Worm (Caenorhabditis elegans) whole organism, L1 larva: ENCODE results near the gene T19C9.10.

Experiments used
- ceh-82 ChIP-seq, 3 experiments: fragments of 150-350 bp in 1 of 3; sonication (generic microtip) in 2 of 3; optimal IDR thresholded peaks; 2 replicates each; lab custom pipeline; 2014 to 2017; ENCODE audit warnings: missing biosample characterization in 3 of 3, missing genetic modification characterization in 3 of 3
- egl-27 ChIP-seq, 2 experiments: fragments of 150-350 bp in 1 of 2; sonication (generic microtip); optimal IDR thresholded peaks; 3 replicates each; lab custom pipeline; 2017 to 2018; ENCODE audit warnings: missing biosample characterization in 2 of 2, missing genetic modification characterization in 2 of 2, missing genetic modification reagents in 2 of 2
- elt-3 ChIP-seq, 6 experiments: fragments of 150-350 bp in 1 of 6; sonication (generic microtip); optimal IDR thresholded peaks; 2 replicates each; lab custom pipeline; 2017 to 2018; ENCODE audit warnings: missing biosample characterization in 6 of 6, missing genetic modification characterization in 6 of 6, inconsistent platforms in 1 of 6
- ets-5 ChIP-seq: fragments of 200-800 bp; sonication (Bioruptor generic); IDR thresholded peaks from 2 replicates; pipeline ENCODE4 v1.3.6; 2022; ENCODE audit warnings: missing genetic modification characterization, missing compliant biosample characterization
- fkh-10 ChIP-seq: sonication (generic microtip); optimal IDR thresholded peaks from 2 replicates; lab custom pipeline; 2017; ENCODE audit warnings: missing biosample characterization, missing genetic modification reagents, missing genetic modification characterization
- hlh-17 ChIP-seq: fragments of 200-800 bp; sonication (Bioruptor generic); optimal IDR thresholded peaks from 2 replicates; lab custom pipeline; 2018; ENCODE audit warnings: missing genetic modification characterization, mild to moderate bottlenecking, missing compliant biosample characterization, moderate library complexity, borderline replicate concordance
- nhr-76 ChIP-seq: sonication (generic microtip); optimal IDR thresholded peaks from 2 replicates; lab custom pipeline; 2017; ENCODE audit warnings: missing biosample characterization, missing genetic modification characterization
- pqm-1 ChIP-seq: sonication (generic microtip); optimal IDR thresholded peaks from 3 replicates; lab custom pipeline; 2017; ENCODE audit warnings: missing biosample characterization, missing genetic modification characterization
- snpc-4 ChIP-seq: fragments of 150-350 bp; optimal IDR thresholded peaks from 2 replicates; lab custom pipeline; 2014; ENCODE audit warnings: missing biosample characterization, missing genetic modification characterization
- vab-15 ChIP-seq: sonication (generic microtip); optimal IDR thresholded peaks from 2 replicates; lab custom pipeline; 2017; ENCODE audit warnings: missing genotype, mild to moderate bottlenecking, missing genetic modification characterization, missing compliant biosample characterization

DNA sequence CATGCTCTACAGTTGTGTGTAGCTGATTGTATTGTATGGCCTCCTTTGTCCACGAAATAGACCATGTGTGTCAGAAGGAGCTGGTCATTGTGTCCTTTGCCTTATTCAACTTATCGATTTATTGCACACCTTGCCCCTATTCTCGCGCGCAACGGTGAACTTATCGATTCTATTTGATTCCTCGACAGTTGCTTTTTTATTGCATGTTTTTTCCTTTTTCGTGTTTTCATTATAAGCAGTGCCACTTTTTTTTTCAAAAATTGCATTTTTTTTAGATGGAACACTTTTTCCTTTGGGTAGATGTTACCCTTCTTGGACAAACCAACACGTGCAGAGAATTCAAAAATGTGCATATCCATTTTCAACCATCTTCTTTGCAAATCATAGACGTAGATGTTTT lies 36.9 kb downstream of the T19C9.10 start, which contains the start of gene K10G4.10:
- TF ChIP-seq snpc-4 (tag; lab: Kevin White, UChicago), result no peak
- no peak for TF ChIP-seq ceh-82 (tag; optimal IDR thresholded peaks at IDR 0.05; lab: Kevin White, UChicago)
- TF ChIP-seq elt-3 (tag; optimal IDR thresholded peaks at IDR 0.05; lab: Kevin White, UChicago), result no peak
- TF ChIP-seq ets-5, result no peak
- TF ChIP-seq pqm-1 (tag; lab: Kevin White, UChicago), result no peak
- TF ChIP-seq egl-27 (tag; optimal IDR thresholded peaks at IDR 0.05; lab: Kevin White, UChicago), result no peak
- TF ChIP-seq fkh-10 (GFP tag; lab: Kevin White, UChicago), result no peak
- TF ChIP-seq vab-15 (tag; lab: Kevin White, UChicago), result no peak
- no peak for TF ChIP-seq nhr-76 (tag; lab: Kevin White, UChicago)
- TF ChIP-seq hlh-17 (GFP tag; lab: Kevin White, UChicago), result no peak
